Fruit fly (Drosophila melanogaster) whole organism, embryonic: Measurements from ENCODE around the gene PDCD-5.

Experiments
- CG10209 ChIP-seq: fragments of 200-800 bp; sonication (Bioruptor generic); optimal IDR thresholded peaks from 3 replicates; lab custom pipeline; 2017; ENCODE audit warnings: missing biosample characterization, mild to moderate bottlenecking, missing genetic modification characterization, missing genetic modification reagents
- CG1024 ChIP-seq: fragments of 200-800 bp; sonication (Bioruptor generic); IDR thresholded peaks from 2 replicates; pipeline ENCODE4 v1.3.6; 2022; ENCODE audit warnings: missing biosample characterization, missing genetic modification characterization
- CG10267 ChIP-seq: fragments of 200-800 bp; sonication (Bioruptor generic); optimal IDR thresholded peaks from 2 replicates; lab custom pipeline; 2018; ENCODE audit warnings: missing biosample characterization, mild to moderate bottlenecking, missing genetic modification characterization, moderate library complexity
- CG12391 ChIP-seq: fragments of 200-800 bp; sonication (Bioruptor generic); optimal IDR thresholded peaks from 3 replicates; lab custom pipeline; 2018; ENCODE audit warnings: missing biosample characterization, mild to moderate bottlenecking, missing genetic modification characterization, moderate library complexity
- CG15011 ChIP-seq: fragments of 200-800 bp; sonication (Bioruptor generic); optimal IDR thresholded peaks from 3 replicates; lab custom pipeline; 2018; ENCODE audit warnings: missing biosample characterization, mild to moderate bottlenecking, missing genetic modification characterization
- CG1647 ChIP-seq: fragments of 200-800 bp; sonication (Bioruptor generic); optimal IDR thresholded peaks from 3 replicates; lab custom pipeline; 2016; ENCODE audit warnings: missing biosample characterization, missing genetic modification characterization
- CG16813 ChIP-seq: fragments of 200-800 bp; sonication (Bioruptor generic); IDR thresholded peaks from 3 replicates; pipeline ENCODE4 v1.3.6; 2022; ENCODE audit warnings: missing biosample characterization, missing genetic modification characterization; ENCODE audit not compliant: partially characterized antibody
- CG17359 ChIP-seq: fragments of 200-800 bp; sonication (Bioruptor generic); optimal IDR thresholded peaks from 3 replicates; lab custom pipeline; 2018; ENCODE audit warnings: missing biosample characterization, mild to moderate bottlenecking, missing genetic modification characterization, moderate library complexity
- CG18476 ChIP-seq: fragments of 200-800 bp; sonication (Bioruptor generic); optimal IDR thresholded peaks from 2 replicates; lab custom pipeline; 2016; ENCODE audit warnings: missing biosample characterization, mild to moderate bottlenecking, missing genetic modification characterization
- CG2120 ChIP-seq: fragments of 200-800 bp; sonication (Bioruptor generic); optimal IDR thresholded peaks from 3 replicates; lab custom pipeline; 2016; ENCODE audit warnings: missing biosample characterization, missing genetic modification characterization
- CG2129 ChIP-seq: fragments of 200-800 bp; sonication (Bioruptor generic); IDR thresholded peaks from 2 replicates; pipeline ENCODE4 v1.3.6; 2022; ENCODE audit warnings: missing biosample characterization, missing genetic modification characterization; ENCODE audit not compliant: partially characterized antibody
- CG31388 ChIP-seq: fragments of 200-800 bp; sonication (Bioruptor generic); optimal IDR thresholded peaks from 2 replicates; lab custom pipeline; 2016; ENCODE audit warnings: missing biosample characterization, missing genetic modification characterization
- CG3163 ChIP-seq: fragments of 200-800 bp; sonication (Bioruptor generic); optimal IDR thresholded peaks from 3 replicates; lab custom pipeline; 2016; ENCODE audit warnings: missing biosample characterization, missing genetic modification characterization
- CG3281 ChIP-seq: fragments of 200-800 bp; sonication (Bioruptor generic); optimal IDR thresholded peaks from 3 replicates; lab custom pipeline; 2017; ENCODE audit warnings: missing biosample characterization, mild to moderate bottlenecking, missing genetic modification characterization
- CG5953 ChIP-seq: fragments of 200-800 bp; sonication (Bioruptor generic); IDR thresholded peaks from 2 replicates; pipeline ENCODE4 v1.3.6; 2022; ENCODE audit warnings: missing biosample characterization, missing genetic modification characterization
- CG6791 ChIP-seq: fragments of 200-800 bp; sonication (Bioruptor generic); IDR thresholded peaks from 3 replicates; pipeline ENCODE4 v1.3.6; 2022; ENCODE audit warnings: missing biosample characterization, missing genetic modification characterization; ENCODE audit not compliant: partially characterized antibody
- CG6813 ChIP-seq: fragments of 200-800 bp; sonication (Bioruptor generic); optimal IDR thresholded peaks from 2 replicates; lab custom pipeline; 2017; ENCODE audit warnings: missing biosample characterization, missing genetic modification characterization, mild to moderate bottlenecking, moderate library complexity, missing genetic modification reagents
- CG7963 ChIP-seq: fragments of 200-800 bp; sonication (Bioruptor generic); IDR thresholded peaks from 3 replicates; pipeline ENCODE4 v1.3.6; 2022; ENCODE audit warnings: missing biosample characterization, missing genetic modification characterization; ENCODE audit not compliant: partially characterized antibody
- CG8478 ChIP-seq: fragments of >200 bp; optimal IDR thresholded peaks from 2 replicates; lab custom pipeline; 2018
- CG9215 ChIP-seq: fragments of 200-800 bp; sonication (Bioruptor generic); IDR thresholded peaks from 2 replicates; pipeline ENCODE4 v1.3.6; 2022; ENCODE audit warnings: missing biosample characterization, missing genetic modification characterization
- Dad ChIP-seq: fragments of 200-800 bp; sonication (Bioruptor generic); optimal IDR thresholded peaks from 3 replicates; lab custom pipeline; 2016; ENCODE audit warnings: missing biosample characterization, missing genetic modification characterization
- Dip2 ChIP-seq: fragments of 200-800 bp; sonication (Bioruptor generic); IDR thresholded peaks from 2 replicates; pipeline ENCODE4 v1.3.6; 2022; ENCODE audit warnings: missing biosample characterization, missing genetic modification characterization
- Drgx ChIP-seq: fragments of 200-800 bp; sonication (Bioruptor generic); IDR thresholded peaks from 2 replicates; pipeline ENCODE4 v1.3.6; 2022; ENCODE audit warnings: missing biosample characterization, missing genetic modification characterization
- Ets65A ChIP-seq: fragments of 200-800 bp; sonication (Bioruptor generic); peaks from one replicate; lab custom pipeline; 2016; ENCODE audit warnings: missing biosample characterization, missing genetic modification characterization
- Hmr ChIP-seq: fragments of 200-800 bp; sonication (Bioruptor generic); optimal IDR thresholded peaks from 3 replicates; lab custom pipeline; 2017; ENCODE audit warnings: mild to moderate bottlenecking, missing biosample characterization, missing genetic modification reagents, missing genetic modification characterization
- Hr78 ChIP-seq, 2 experiments: fragments of 200-800 bp in 1 of 2; fragments of >200 bp in 1 of 2; sonication (Bioruptor generic) in 1 of 2; optimal IDR thresholded peaks; 2 replicates each; lab custom pipeline; 2017 to 2019; ENCODE audit warnings: missing biosample characterization in 2 of 2, missing genetic modification characterization in 2 of 2, mild to moderate bottlenecking in 1 of 2, moderate library complexity in 1 of 2
- Mad ChIP-seq: fragments of 200-800 bp; sonication (Bioruptor generic); optimal IDR thresholded peaks from 2 replicates; lab custom pipeline; 2016; ENCODE audit warnings: missing biosample characterization, missing genetic modification characterization
- Mes4 ChIP-seq: fragments of 200-800 bp; sonication (Bioruptor generic); optimal IDR thresholded peaks from 2 replicates; lab custom pipeline; 2016; ENCODE audit warnings: missing biosample characterization, missing genetic modification characterization
- Nf-YA ChIP-seq: fragments of 200-800 bp; sonication (Bioruptor generic); IDR thresholded peaks from 2 replicates; pipeline ENCODE4 v1.3.6; 2022; ENCODE audit warnings: missing biosample characterization, missing genetic modification characterization
- Rfx ChIP-seq: fragments of 200-800 bp; sonication (Bioruptor generic); IDR thresholded peaks from 2 replicates; pipeline ENCODE4 v1.3.6; 2022; ENCODE audit warnings: missing biosample characterization, missing genetic modification characterization
- Ssrp ChIP-seq: fragments of 200-800 bp; sonication (Bioruptor generic); optimal IDR thresholded peaks from 2 replicates; lab custom pipeline; 2018; ENCODE audit warnings: missing biosample characterization, mild to moderate bottlenecking, missing genetic modification characterization, moderate library complexity
- aop ChIP-seq: fragments of 200-800 bp; sonication (Bioruptor generic); IDR thresholded peaks from 2 replicates; pipeline ENCODE4 v1.3.6; 2022; ENCODE audit warnings: missing biosample characterization, missing genetic modification characterization
- bbx ChIP-seq: fragments of 200-800 bp; sonication (Bioruptor generic); IDR thresholded peaks from 2 replicates; pipeline ENCODE4 v1.3.6; 2022; ENCODE audit warnings: missing biosample characterization, missing genetic modification characterization; ENCODE audit not compliant: partially characterized antibody
- cad ChIP-seq: fragments of >200 bp; optimal IDR thresholded peaks from 2 replicates; lab custom pipeline; 2017; ENCODE audit warnings: missing biosample characterization, missing genetic modification characterization
- crp ChIP-seq, 2 experiments: fragments of 200-800 bp; sonication (Bioruptor generic); optimal IDR thresholded peaks; 2 replicates in 1 of 2; 3 replicates in 1 of 2; lab custom pipeline; 2017; ENCODE audit warnings: missing biosample characterization in 2 of 2, missing genetic modification characterization in 2 of 2, mild to moderate bottlenecking in 1 of 2, moderate library complexity in 1 of 2
- dimm ChIP-seq: fragments of 200-800 bp; sonication (Bioruptor generic); IDR thresholded peaks from 2 replicates; pipeline ENCODE4 v1.3.6; 2022; ENCODE audit warnings: missing biosample characterization, missing genetic modification characterization
- dysf ChIP-seq: fragments of 200-800 bp; sonication (Bioruptor generic); IDR thresholded peaks from 3 replicates; pipeline ENCODE4 v1.3.6; 2022; ENCODE audit warnings: missing biosample characterization, missing genetic modification characterization
- gce ChIP-seq: fragments of 200-800 bp; sonication (Bioruptor generic); IDR thresholded peaks from 3 replicates; pipeline ENCODE4 v1.3.6; 2022; ENCODE audit warnings: missing biosample characterization, missing genetic modification characterization
- grau ChIP-seq: fragments of 200-800 bp; optimal IDR thresholded peaks from 3 replicates; lab custom pipeline; 2019; ENCODE audit warnings: missing biosample characterization, mild to moderate bottlenecking, missing genetic modification characterization, moderate library complexity
- hkb ChIP-seq, 2 experiments: fragments of 200-800 bp in 1 of 2; fragments of >200 bp in 1 of 2; sonication (Bioruptor generic) in 1 of 2; IDR thresholded peaks in 1 of 2; optimal IDR thresholded peaks in 1 of 2; 2 replicates each; pipeline versions ENCODE4 v1.3.6 to Lab custom; 2017 to 2022; ENCODE audit warnings: missing biosample characterization in 1 of 2, missing genetic modification characterization in 1 of 2
- ken ChIP-seq: fragments of 200-800 bp; sonication (Bioruptor generic); IDR thresholded peaks from 3 replicates; pipeline ENCODE4 v1.3.6; 2022; ENCODE audit warnings: missing biosample characterization, missing genetic modification characterization
- peb ChIP-seq: fragments of 200-800 bp; sonication (Bioruptor generic); IDR thresholded peaks from 2 replicates; pipeline ENCODE4 v1.3.6; 2022; ENCODE audit warnings: missing biosample characterization, missing genetic modification characterization
- pfk ChIP-seq: fragments of 200-800 bp; sonication (Bioruptor generic); optimal IDR thresholded peaks from 2 replicates; lab custom pipeline; 2018; ENCODE audit warnings: missing biosample characterization, mild to moderate bottlenecking, missing genetic modification characterization, moderate library complexity
- pnt ChIP-seq: fragments of 200-800 bp; sonication (Bioruptor generic); optimal IDR thresholded peaks from 3 replicates; lab custom pipeline; 2016; ENCODE audit warnings: missing biosample characterization, missing genetic modification characterization
- pros ChIP-seq: fragments of 200-800 bp; sonication (Bioruptor generic); optimal IDR thresholded peaks from 3 replicates; lab custom pipeline; 2019; ENCODE audit warnings: missing biosample characterization, mild to moderate bottlenecking, missing genetic modification characterization, moderate library complexity
- pzg ChIP-seq: fragments of 200-800 bp; sonication (Bioruptor generic); optimal IDR thresholded peaks from 3 replicates; lab custom pipeline; 2018; ENCODE audit warnings: missing biosample characterization, mild to moderate bottlenecking, missing genetic modification characterization, moderate library complexity
- schlank ChIP-seq: fragments of 200-800 bp; sonication (Bioruptor generic); optimal IDR thresholded peaks from 2 replicates; lab custom pipeline; 2018; ENCODE audit warnings: missing biosample characterization, mild to moderate bottlenecking, missing genetic modification characterization
- scrt ChIP-seq: fragments of 200-800 bp; sonication (Bioruptor generic); optimal IDR thresholded peaks from 2 replicates; lab custom pipeline; 2018; ENCODE audit warnings: missing biosample characterization, mild to moderate bottlenecking, missing genetic modification characterization, moderate library complexity
- shn ChIP-seq: fragments of 200-800 bp; sonication (Bioruptor generic); optimal IDR thresholded peaks from 3 replicates; lab custom pipeline; 2016; ENCODE audit warnings: missing biosample characterization, missing genetic modification characterization
- sug ChIP-seq: fragments of 200-800 bp; optimal IDR thresholded peaks from 2 replicates; lab custom pipeline; 2019; ENCODE audit warnings: missing biosample characterization, mild to moderate bottlenecking, missing genetic modification characterization, moderate library complexity
- yki ChIP-seq: fragments of >200 bp; optimal IDR thresholded peaks from 3 replicates; lab custom pipeline; 2018

Gene PDCD-5

DNA sequence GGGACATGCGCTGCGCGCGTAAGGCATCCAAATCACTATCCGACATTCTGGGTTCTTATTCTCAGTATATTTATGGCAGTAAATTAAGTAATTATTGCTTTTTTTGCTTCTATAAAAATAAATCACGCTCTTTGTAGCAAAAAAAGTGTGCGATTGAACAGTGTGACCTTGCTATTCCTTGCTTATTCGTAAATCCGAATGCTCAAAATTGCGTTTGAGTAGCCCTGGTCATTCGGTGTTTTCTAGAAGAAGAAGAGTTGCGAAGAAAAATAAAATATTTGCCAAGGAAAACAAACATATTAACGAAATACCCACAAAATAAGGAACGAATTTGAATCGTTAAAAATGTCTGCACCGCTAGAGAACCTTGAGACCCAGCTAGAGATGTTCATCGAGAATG is at the start of gene PDCD-5, which contains the start of gene MED10 (continued):
- TF ChIP-seq aop (GFP tag; lab: Robert Waterston, UW) (no peak), Rfx (GFP tag; lab: Robert Waterston, UW) (no peak), CG9215 (GFP tag; lab: Robert Waterston, UW) (no peak), schlank (tag; lab: Kevin White, UChicago) (no peak), Drgx (no peak), bbx (GFP tag; lab: Robert Waterston, UW) (0 out of 2 replicates have a peak, but pooled peaks have one; percentile 28), CG5953 (GFP tag; lab: Robert Waterston, UW) (no peak), CG8478 (lab: Kevin White, UChicago) (no peak), peb (GFP tag; lab: Robert Waterston, UW) (no peak), scrt (no peak), pzg (GFP tag; lab: Kevin White, UChicago) (peak; percentile 93), pfk (GFP tag; lab: Kevin White, UChicago) (no peak), CG2120 (GFP tag; lab: Kevin White, UChicago) (no peak), crp (GFP tag; optimal IDR thresholded peaks at IDR 0.05; lab: Kevin White, UChicago) (peak in 1 of 2 experiments; percentile 72), CG2129 (GFP tag; lab: Robert Waterston, UW) (no peak), gce (GFP tag; lab: Robert Waterston, UW) (no peak), dimm (no peak), sug (tag; lab: Kevin White, UChicago) (peak; percentile 27), Hmr (GFP tag; lab: Kevin White, UChicago) (no peak), CG10209 (GFP tag; lab: Kevin White, UChicago) (no peak), ken (GFP tag; lab: Robert Waterston, UW) (no peak), grau (tag; lab: Kevin White, UChicago) (no peak), dysf (GFP tag; lab: Robert Waterston, UW) (no peak), Hr78 (GFP tag; optimal IDR thresholded peaks at IDR 0.05; lab: Kevin White, UChicago) (no peak), Nf-YA (GFP tag; lab: Robert Waterston, UW) (no peak), CG15011 (GFP tag; lab: Kevin White, UChicago) (no peak), hkb (optimal IDR thresholded peaks at IDR 0.05; lab: Kevin White, UChicago) (no peak), hkb (GFP tag; IDR thresholded peaks at IDR 0.05; lab: Robert Waterston, UW) (no peak), CG17359 (peak; percentile 45), Ets65A (GFP tag; lab: Kevin White, UChicago) (no peak), CG1024 (GFP tag; lab: Robert Waterston, UW) (no peak), Mad (no peak), pnt (no peak), CG6813 (GFP tag; lab: Kevin White, UChicago) (no peak), shn (GFP tag; lab: Kevin White, UChicago) (no peak), CG3163 (GFP tag; lab: Kevin White, UChicago) (no peak), Dad (GFP tag; lab: Kevin White, UChicago) (no peak), Mes4 (GFP tag; lab: Kevin White, UChicago) (no peak), CG18476 (GFP tag; lab: Kevin White, UChicago) (no peak), pros (GFP tag; lab: Kevin White, UChicago) (no peak), yki (lab: Kevin White, UChicago) (no peak), CG7963 (GFP tag; lab: Robert Waterston, UW) (no peak), CG16813 (no peak), Dip2 (GFP tag; lab: Robert Waterston, UW) (no peak), CG3281 (GFP tag; lab: Kevin White, UChicago) (peak; percentile 72), CG1647 (GFP tag; lab: Kevin White, UChicago) (no peak), CG6791 (GFP tag; lab: Robert Waterston, UW) (peak; percentile 32; the same call in 2 of the 3 replicates), CG10267 (tag; lab: Kevin White, UChicago) (peak; percentile 34), CG31388 (no peak), Ssrp (tag; lab: Kevin White, UChicago) (no peak), cad (GFP tag; lab: Kevin White, UChicago) (no peak), CG12391 (no peak)
